Worm (Caenorhabditis elegans) whole organism, L3 larva: ENCODE results near the gene T11B7.2.

Experiments used
- ZK546.5 ChIP-seq: sonication (generic microtip); optimal IDR thresholded peaks from 2 replicates; lab custom pipeline; 2017; ENCODE audit warnings: missing biosample characterization, missing genetic modification characterization
- ama-1 ChIP-seq: fragments of 150-350 bp; optimal IDR thresholded peaks from 2 replicates; lab custom pipeline; 2018
- ceh-82 ChIP-seq: fragments of 150-350 bp; optimal IDR thresholded peaks from 2 replicates; lab custom pipeline; 2014; ENCODE audit warnings: missing biosample characterization, missing genetic modification characterization
- egl-27 ChIP-seq: sonication (generic microtip); optimal IDR thresholded peaks from 4 replicates; lab custom pipeline; 2017; ENCODE audit warnings: missing biosample characterization, missing genetic modification reagents, missing genetic modification characterization
- elt-3 ChIP-seq, 3 experiments: fragments of 150-350 bp in 1 of 3; sonication (generic microtip) in 2 of 3; optimal IDR thresholded peaks; 2 replicates in 2 of 3; 4 replicates in 1 of 3; lab custom pipeline; 2014 to 2017; ENCODE audit warnings: missing biosample characterization in 3 of 3, missing genetic modification characterization in 3 of 3
- lin-15B ChIP-seq: fragments of 150-350 bp; optimal IDR thresholded peaks from 2 replicates; lab custom pipeline; 2014; ENCODE audit warnings: missing biosample characterization, missing genetic modification characterization
- lin-39 ChIP-seq: fragments of 150-350 bp; optimal IDR thresholded peaks from 2 replicates; lab custom pipeline; 2018; ENCODE audit warnings: missing biosample characterization, missing genetic modification reagents, missing genetic modification characterization
- nhr-11 ChIP-seq: fragments of 150-350 bp; optimal IDR thresholded peaks from 2 replicates; lab custom pipeline; 2014; ENCODE audit warnings: missing biosample characterization, missing genetic modification characterization
- nhr-237 ChIP-seq: fragments of 150-350 bp; optimal IDR thresholded peaks from 2 replicates; lab custom pipeline; 2014; ENCODE audit warnings: missing biosample characterization, missing genetic modification characterization
- pqm-1 ChIP-seq: fragments of 150-350 bp; optimal IDR thresholded peaks from 2 replicates; lab custom pipeline; 2017; ENCODE audit warnings: missing biosample characterization, missing genetic modification characterization, inconsistent platforms
- skn-1 ChIP-seq: fragments of 150-350 bp; optimal IDR thresholded peaks from 2 replicates; lab custom pipeline; 2014; ENCODE audit warnings: missing biosample characterization, missing genetic modification characterization
- snpc-4 ChIP-seq: fragments of 150-350 bp; optimal IDR thresholded peaks from 2 replicates; lab custom pipeline; 2014; ENCODE audit warnings: missing biosample characterization, missing genetic modification characterization
- zag-1 ChIP-seq: fragments of 150-350 bp; optimal IDR thresholded peaks from 2 replicates; lab custom pipeline; 2014; ENCODE audit warnings: missing biosample characterization, missing genetic modification characterization

- no peak for TF ChIP-seq ceh-82 (tag; lab: Kevin White, UChicago)
- TF ChIP-seq ama-1 (lab: Kevin White, UChicago): no peak
- no peak for TF ChIP-seq nhr-237
- no peak for TF ChIP-seq lin-39 (tag; lab: Kevin White, UChicago)
- TF ChIP-seq snpc-4: no peak
- TF ChIP-seq lin-15B: no peak
- TF ChIP-seq zag-1 (tag; lab: Kevin White, UChicago): no peak
- TF ChIP-seq elt-3 (tag; optimal IDR thresholded peaks at IDR 0.05; lab: Kevin White, UChicago): no peak
- TF ChIP-seq pqm-1: no peak
- no peak for TF ChIP-seq egl-27 (tag; lab: Kevin White, UChicago)
- no peak for TF ChIP-seq nhr-11 (tag; lab: Kevin White, UChicago)
- TF ChIP-seq skn-1: no peak
- no peak for TF ChIP-seq ZK546.5 (tag; lab: Kevin White, UChicago)
Observed at ce11 chrIV:8813614-8814013, 30.7 kb downstream of the T11B7.2 start, which contains the start of gene exc-5.
